Fruit fly (Drosophila melanogaster) whole organism: ENCODE data around the gene CG14963.

Experiments
- CG8478 ChIP-seq: fragments of >200 bp; optimal IDR thresholded peaks from 2 replicates; lab custom pipeline; 2018; ENCODE audit warnings: inconsistent platforms
- Dll ChIP-seq: fragments of >200 bp; optimal IDR thresholded peaks from 2 replicates; lab custom pipeline; 2017
- EcR ChIP-seq, 2 experiments: fragments of >200 bp; optimal IDR thresholded peaks; 2 replicates each; lab custom pipeline; 2017; ENCODE audit warnings: missing biosample characterization in 2 of 2, missing genetic modification characterization in 2 of 2, missing genetic modification reagents in 2 of 2
- pan ChIP-seq: fragments of >200 bp; optimal IDR thresholded peaks from 2 replicates; lab custom pipeline; 2017
- usp ChIP-seq: fragments of >200 bp; optimal IDR thresholded peaks from 2 replicates; lab custom pipeline; 2017; ENCODE audit warnings: missing biosample characterization, missing genetic modification characterization, mixed read lengths

DNA sequence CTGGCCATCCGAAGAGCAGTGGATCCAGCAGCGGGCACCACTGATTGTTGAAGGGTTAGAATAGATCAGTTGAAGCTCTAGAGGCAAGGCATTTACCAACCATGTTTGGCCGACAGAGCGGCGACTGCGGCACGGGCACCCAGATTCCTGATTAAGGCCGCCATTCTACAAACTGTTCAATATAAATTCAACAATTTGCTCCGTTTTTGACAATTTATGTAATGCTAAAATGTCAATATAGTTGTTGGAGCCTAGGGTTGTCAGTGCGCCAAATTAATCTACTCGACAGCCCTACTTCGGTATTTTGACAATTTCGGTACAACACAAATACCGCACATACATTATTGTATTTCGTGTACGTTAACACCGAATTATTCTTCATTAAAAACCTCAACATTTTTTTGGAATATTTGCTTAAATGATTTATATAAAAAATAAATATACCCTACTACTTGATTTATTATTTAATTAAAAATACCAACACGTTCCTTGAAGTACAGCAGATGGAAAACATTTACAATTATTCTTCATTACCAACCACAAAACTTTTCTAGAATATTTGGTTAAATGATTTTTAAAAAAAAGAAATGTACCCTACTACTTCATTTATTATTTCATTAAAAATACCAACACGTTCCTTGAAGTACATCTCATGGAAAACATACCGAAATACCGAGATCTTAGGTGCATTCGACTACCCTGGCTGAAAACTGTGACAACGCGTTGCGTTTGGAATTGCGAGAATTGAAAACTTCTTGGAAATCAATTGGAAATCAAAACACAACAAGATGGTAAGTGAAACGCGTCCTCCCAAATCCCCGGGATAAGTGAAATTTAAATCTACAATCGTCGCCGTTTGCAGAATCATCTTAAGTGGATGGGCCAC lies 12.8 kb downstream of the CG14963 start, which contains the start of the genes ND-30 and CG15812:
- TF ChIP-seq usp: no peak
- TF ChIP-seq EcR (GFP tag; optimal IDR thresholded peaks at IDR 0.05; lab: Kevin White, UChicago): no peak
- TF ChIP-seq CG8478 (lab: Kevin White, UChicago): no peak
- TF ChIP-seq pan (lab: Kevin White, UChicago): no peak
- no peak for TF ChIP-seq Dll (lab: Kevin White, UChicago)
